Fruit fly (Drosophila melanogaster) whole organism, embryonic: ENCODE results near the gene her.

Source experiments
- CG1024 ChIP-seq: fragments of 200-800 bp; sonication (Bioruptor generic); IDR thresholded peaks from 2 replicates; pipeline ENCODE4 v1.3.6; 2022; ENCODE audit warnings: missing biosample characterization, missing genetic modification characterization
- CG10654 ChIP-seq: fragments of 200-800 bp; sonication (Bioruptor generic); optimal IDR thresholded peaks from 2 replicates; lab custom pipeline; 2016; ENCODE audit warnings: missing biosample characterization, missing genetic modification characterization
- CG11695 ChIP-seq: fragments of 200-800 bp; sonication (Bioruptor generic); IDR thresholded peaks from 3 replicates; pipeline ENCODE4 v1.3.6; 2022; ENCODE audit warnings: missing biosample characterization, missing genetic modification characterization
- CG12299 ChIP-seq: fragments of 200-800 bp; sonication (Bioruptor generic); optimal IDR thresholded peaks from 2 replicates; lab custom pipeline; 2018; ENCODE audit warnings: missing biosample characterization, mild to moderate bottlenecking, missing genetic modification characterization
- CG12391 ChIP-seq: fragments of 200-800 bp; sonication (Bioruptor generic); optimal IDR thresholded peaks from 3 replicates; lab custom pipeline; 2018; ENCODE audit warnings: missing biosample characterization, mild to moderate bottlenecking, missing genetic modification characterization, moderate library complexity
- CG13624 ChIP-seq: fragments of 200-800 bp; sonication (Bioruptor generic); optimal IDR thresholded peaks from 2 replicates; lab custom pipeline; 2016; ENCODE audit warnings: missing biosample characterization, missing genetic modification characterization
- CG14965 ChIP-seq: fragments of 200-800 bp; sonication (Bioruptor generic); optimal IDR thresholded peaks from 2 replicates; lab custom pipeline; 2016; ENCODE audit warnings: missing biosample characterization, missing genetic modification characterization, borderline replicate concordance
- CG15073 ChIP-seq: fragments of 200-800 bp; sonication (Bioruptor generic); optimal IDR thresholded peaks from 2 replicates; lab custom pipeline; 2016; ENCODE audit warnings: missing biosample characterization, missing genetic modification characterization
- CG17385 ChIP-seq: fragments of 200-800 bp; sonication (Bioruptor generic); optimal IDR thresholded peaks from 3 replicates; lab custom pipeline; 2018; ENCODE audit warnings: missing biosample characterization, mild to moderate bottlenecking, missing genetic modification characterization
- CG30431 ChIP-seq: fragments of 200-800 bp; sonication (Bioruptor generic); optimal IDR thresholded peaks from 2 replicates; lab custom pipeline; 2017; ENCODE audit warnings: missing biosample characterization, missing genetic modification characterization
- CG33213 ChIP-seq: fragments of 200-800 bp; sonication (Bioruptor generic); optimal IDR thresholded peaks from 3 replicates; lab custom pipeline; 2016; ENCODE audit warnings: missing biosample characterization, missing genetic modification characterization
- CG4854 ChIP-seq: fragments of 200-800 bp; sonication (Bioruptor generic); optimal IDR thresholded peaks from 2 replicates; lab custom pipeline; 2016; ENCODE audit warnings: missing biosample characterization, missing genetic modification characterization, inconsistent platforms
- CG6254 ChIP-seq: fragments of 200-800 bp; sonication (Bioruptor generic); optimal IDR thresholded peaks from 3 replicates; lab custom pipeline; 2017; ENCODE audit warnings: mild to moderate bottlenecking, missing biosample characterization, missing genetic modification reagents, missing genetic modification characterization
- CG7786 ChIP-seq: fragments of 200-800 bp; sonication (Bioruptor generic); optimal IDR thresholded peaks from 2 replicates; lab custom pipeline; 2016; ENCODE audit warnings: missing biosample characterization, missing genetic modification characterization
- CG8290 ChIP-seq, 3 experiments: fragments of 200-800 bp; sonication (Bioruptor generic); optimal IDR thresholded peaks; 2 replicates each; lab custom pipeline; 2016 to 2019; ENCODE audit warnings: missing biosample characterization in 3 of 3, missing genetic modification characterization in 3 of 3, mild to moderate bottlenecking in 2 of 3, moderate library complexity in 1 of 3
- CG8924 ChIP-seq: fragments of 200-800 bp; optimal IDR thresholded peaks from 3 replicates; lab custom pipeline; 2019; ENCODE audit warnings: missing biosample characterization, mild to moderate bottlenecking, missing genetic modification characterization, moderate library complexity
- CG9437 ChIP-seq: fragments of 200-800 bp; sonication (Bioruptor generic); optimal IDR thresholded peaks from 2 replicates; lab custom pipeline; 2018; ENCODE audit warnings: missing biosample characterization, mild to moderate bottlenecking, missing genetic modification characterization
- CG9727 ChIP-seq: fragments of 200-800 bp; sonication (Bioruptor generic); optimal IDR thresholded peaks from 3 replicates; lab custom pipeline; 2017; ENCODE audit warnings: missing biosample characterization, mild to moderate bottlenecking, missing genetic modification characterization
- CHES-1-like ChIP-seq: fragments of 200-800 bp; sonication (Bioruptor generic); optimal IDR thresholded peaks from 2 replicates; lab custom pipeline; 2016; ENCODE audit warnings: missing biosample characterization, missing genetic modification characterization
- Dbx ChIP-seq: fragments of 200-800 bp; sonication (Bioruptor generic); IDR thresholded peaks from 3 replicates; pipeline ENCODE4 v1.3.6; 2022; ENCODE audit warnings: missing biosample characterization, missing genetic modification characterization
- Dek ChIP-seq: fragments of 200-800 bp; sonication (Bioruptor generic); optimal IDR thresholded peaks from 3 replicates; lab custom pipeline; 2019; ENCODE audit warnings: missing biosample characterization, mild to moderate bottlenecking, missing genetic modification characterization, moderate library complexity
- Gsc ChIP-seq: fragments of 200-800 bp; sonication (Bioruptor generic); IDR thresholded peaks from 2 replicates; pipeline ENCODE4 v1.3.6; 2022; ENCODE audit warnings: missing biosample characterization, missing genetic modification characterization
- Kr ChIP-seq: fragments of 200-800 bp; sonication (Bioruptor generic); optimal IDR thresholded peaks from 2 replicates; lab custom pipeline; 2017; ENCODE audit warnings: missing biosample characterization, mild to moderate bottlenecking, missing genetic modification characterization
- Med ChIP-seq: fragments of 200-800 bp; sonication (Bioruptor generic); peaks from one replicate; lab custom pipeline; 2016; ENCODE audit warnings: missing biosample characterization, missing genetic modification characterization, mild to moderate bottlenecking, inconsistent platforms, moderate library complexity
- Nf-YB ChIP-seq: fragments of 200-800 bp; sonication (Bioruptor generic); optimal IDR thresholded peaks from 3 replicates; lab custom pipeline; 2019; ENCODE audit warnings: missing biosample characterization, mild to moderate bottlenecking, missing genetic modification characterization, moderate library complexity
- Oli ChIP-seq: fragments of 200-800 bp; sonication (Bioruptor generic); optimal IDR thresholded peaks from 2 replicates; lab custom pipeline; 2018; ENCODE audit warnings: missing biosample characterization, mild to moderate bottlenecking, missing genetic modification characterization, moderate library complexity
- Ptx1 ChIP-seq: fragments of 200-800 bp; sonication (Bioruptor generic); IDR thresholded peaks from 2 replicates; pipeline ENCODE4 v1.3.6; 2022; ENCODE audit warnings: missing biosample characterization, missing genetic modification characterization
- Ssrp ChIP-seq: fragments of 200-800 bp; sonication (Bioruptor generic); optimal IDR thresholded peaks from 2 replicates; lab custom pipeline; 2018; ENCODE audit warnings: missing biosample characterization, mild to moderate bottlenecking, missing genetic modification characterization, moderate library complexity
- Trl ChIP-seq, 3 experiments: fragments of >200 bp in 2 of 3; fragments of 200-800 bp in 1 of 3; sonication (Bioruptor generic) in 1 of 3; optimal IDR thresholded peaks; 2 replicates in 1 of 3; 3 replicates in 2 of 3; lab custom pipeline; 2016 to 2017; ENCODE audit warnings: missing biosample characterization in 1 of 3, missing genetic modification characterization in 1 of 3
- Xbp1 ChIP-seq: fragments of 200-800 bp; sonication (Bioruptor generic); optimal IDR thresholded peaks from 3 replicates; lab custom pipeline; 2016; ENCODE audit warnings: missing biosample characterization, mild to moderate bottlenecking, missing genetic modification characterization
- ato ChIP-seq: fragments of 200-800 bp; sonication (Bioruptor generic); IDR thresholded peaks from 2 replicates; pipeline ENCODE4 v1.3.6; 2022; ENCODE audit warnings: missing biosample characterization, missing genetic modification characterization; ENCODE audit not compliant: partially characterized antibody
- dati ChIP-seq: fragments of 200-800 bp; sonication (Bioruptor generic); IDR thresholded peaks from 2 replicates; pipeline ENCODE4 v1.3.6; 2022; ENCODE audit warnings: missing biosample characterization, missing genetic modification characterization
- dpn ChIP-seq, 2 experiments: fragments of 200-800 bp; sonication (Bioruptor generic); optimal IDR thresholded peaks; 3 replicates each; lab custom pipeline; 2016; ENCODE audit warnings: missing biosample characterization in 2 of 2, missing genetic modification characterization in 2 of 2
- dysf ChIP-seq: fragments of 200-800 bp; sonication (Bioruptor generic); IDR thresholded peaks from 3 replicates; pipeline ENCODE4 v1.3.6; 2022; ENCODE audit warnings: missing biosample characterization, missing genetic modification characterization
- esg ChIP-seq: fragments of 200-800 bp; sonication (Bioruptor generic); conservative IDR thresholded peaks from 2 replicates; pipeline ENCODE4 v1.3.6; 2022; ENCODE audit warnings: missing biosample characterization, missing genetic modification characterization
- eve ChIP-seq, 2 experiments: fragments of >200 bp; optimal IDR thresholded peaks; 2 replicates each; lab custom pipeline; 2017; ENCODE audit warnings: missing biosample characterization in 2 of 2, missing genetic modification characterization in 2 of 2
- ewg ChIP-seq: fragments of 200-800 bp; sonication (Bioruptor generic); optimal IDR thresholded peaks from 3 replicates; lab custom pipeline; 2017; ENCODE audit warnings: mild to moderate bottlenecking, missing biosample characterization, missing genetic modification reagents, missing genetic modification characterization
- gcm ChIP-seq: fragments of 200-800 bp; sonication (Bioruptor generic); optimal IDR thresholded peaks from 2 replicates; lab custom pipeline; 2019; ENCODE audit warnings: missing biosample characterization, mild to moderate bottlenecking, missing genetic modification characterization, moderate library complexity
- hth ChIP-seq: fragments of >200 bp; optimal IDR thresholded peaks from 2 replicates; lab custom pipeline; 2017; ENCODE audit warnings: inconsistent platforms
- nom ChIP-seq: fragments of 200-800 bp; sonication (Bioruptor generic); optimal IDR thresholded peaks from 2 replicates; lab custom pipeline; 2017; ENCODE audit warnings: missing biosample characterization, missing genetic modification characterization, mild to moderate bottlenecking, moderate library complexity, missing genetic modification reagents
- pros ChIP-seq: fragments of 200-800 bp; sonication (Bioruptor generic); optimal IDR thresholded peaks from 3 replicates; lab custom pipeline; 2019; ENCODE audit warnings: missing biosample characterization, mild to moderate bottlenecking, missing genetic modification characterization, moderate library complexity
- ranshi ChIP-seq: fragments of 200-800 bp; sonication (Bioruptor generic); IDR thresholded peaks from 2 replicates; pipeline ENCODE4 v1.3.6; 2022; ENCODE audit warnings: missing biosample characterization, missing genetic modification characterization
- row ChIP-seq: fragments of 200-800 bp; sonication (Bioruptor generic); IDR thresholded peaks from 3 replicates; pipeline ENCODE4 v1.3.6; 2022; ENCODE audit warnings: missing biosample characterization, missing genetic modification characterization
- sens ChIP-seq: fragments of 200-800 bp; sonication (Bioruptor generic); peaks from one replicate; lab custom pipeline; 2016; ENCODE audit warnings: missing biosample characterization, missing genetic modification characterization
- slbo ChIP-seq: fragments of 200-800 bp; sonication (Bioruptor generic); IDR thresholded peaks from 2 replicates; pipeline ENCODE4 v1.3.6; 2022; ENCODE audit warnings: missing biosample characterization, missing genetic modification characterization
- sqz ChIP-seq: fragments of 200-800 bp; sonication (Bioruptor generic); optimal IDR thresholded peaks from 3 replicates; lab custom pipeline; 2018; ENCODE audit warnings: missing biosample characterization, mild to moderate bottlenecking, missing genetic modification characterization
- tio ChIP-seq: fragments of 200-800 bp; sonication (Bioruptor generic); optimal IDR thresholded peaks from 2 replicates; lab custom pipeline; 2017; ENCODE audit warnings: missing biosample characterization, missing genetic modification characterization, inconsistent platforms
- wor ChIP-seq: fragments of 200-800 bp; sonication (Bioruptor generic); IDR thresholded peaks from 2 replicates; pipeline ENCODE4 v1.3.6; 2022; ENCODE audit warnings: missing biosample characterization, missing genetic modification characterization

her gene

DNA sequence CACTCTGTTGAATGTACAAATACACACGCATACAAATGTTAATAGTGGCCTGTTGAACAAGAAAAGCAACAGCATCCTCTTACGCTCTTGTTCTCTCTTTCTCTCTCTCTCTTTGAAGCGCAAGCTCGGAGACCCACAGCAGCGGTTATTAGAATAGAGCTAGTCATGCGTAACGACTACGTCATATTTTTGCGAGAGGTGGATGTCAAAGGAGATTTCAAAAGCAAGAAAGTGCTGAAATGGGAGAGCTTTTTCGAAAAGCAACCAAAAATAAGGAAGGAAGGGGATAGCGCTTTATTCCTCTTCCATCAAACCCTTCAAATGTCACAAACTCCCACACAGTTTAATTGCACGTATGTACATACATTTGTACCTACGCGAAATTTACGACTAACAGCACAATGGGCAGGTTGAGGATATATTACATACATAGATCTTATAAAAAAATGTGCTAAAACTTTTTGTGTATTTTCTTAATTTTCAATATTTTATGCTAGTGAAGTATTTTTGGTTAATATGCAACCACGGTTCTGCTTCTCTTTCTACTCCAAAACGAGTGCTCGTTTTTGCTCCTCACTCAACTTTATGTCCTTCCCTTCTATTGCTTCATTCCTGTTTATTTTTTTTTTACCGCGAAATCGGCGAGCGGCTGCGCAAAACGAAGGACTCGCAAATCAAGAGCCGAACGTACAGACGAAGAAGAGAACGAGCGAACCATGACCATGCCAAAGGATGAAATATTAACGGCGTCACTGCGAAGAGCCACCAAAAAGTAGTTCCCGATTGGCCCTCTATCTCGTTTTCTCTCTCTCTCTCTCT lies 13.0 kb downstream of the her start (continued):
- TF ChIP-seq ato = no peak
- peak; percentile 59 to 65 for TF ChIP-seq Trl (optimal IDR thresholded peaks at IDR 0.05; lab: Kevin White, UChicago)
- peak; percentile 12 for TF ChIP-seq Trl (GFP tag; optimal IDR thresholded peaks at IDR 0.05; lab: Kevin White, UChicago)
- no peak for TF ChIP-seq CG14965
- TF ChIP-seq CG8924 (tag; lab: Kevin White, UChicago) = peak; percentile 13
- peak in 1 of 2 experiments; percentile 62 for TF ChIP-seq eve (GFP tag; optimal IDR thresholded peaks at IDR 0.05; lab: Kevin White, UChicago)
- peak; percentile 84 for TF ChIP-seq ewg (GFP tag; lab: Kevin White, UChicago)
- no peak for TF ChIP-seq CG8290 (GFP tag; optimal IDR thresholded peaks at IDR 0.05; lab: Kevin White, UChicago)
- TF ChIP-seq CG8290 (tag; optimal IDR thresholded peaks at IDR 0.05; lab: Kevin White, UChicago) = no peak
- TF ChIP-seq hth (lab: Kevin White, UChicago) = no peak
- peak; percentile 28 for TF ChIP-seq Oli (tag; lab: Kevin White, UChicago)
- 0 out of 3 replicates have a peak, but pooled peaks have one; percentile 15 for TF ChIP-seq Dbx (GFP tag; lab: Robert Waterston, UW)
- peak; percentile 33 for TF ChIP-seq CG12391
- no peak for TF ChIP-seq CG10654 (GFP tag; lab: Kevin White, UChicago)
- TF ChIP-seq gcm (GFP tag; lab: Kevin White, UChicago) = no peak
- no peak for TF ChIP-seq CG1024
- TF ChIP-seq sqz (GFP tag; lab: Kevin White, UChicago) = peak; percentile 10
- TF ChIP-seq esg (GFP tag; lab: Robert Waterston, UW) = no peak
- TF ChIP-seq CG11695 (GFP tag; lab: Robert Waterston, UW) = 0 out of 3 replicates have a peak, but pooled peaks have one; percentile 12
- no peak for TF ChIP-seq Gsc (GFP tag; lab: Robert Waterston, UW)
- peak; percentile 41; the same call in 1 of the 3 replicates for TF ChIP-seq dysf (GFP tag; lab: Robert Waterston, UW)
- TF ChIP-seq Xbp1 (GFP tag; lab: Kevin White, UChicago) = peak; percentile 10
- TF ChIP-seq CG6254 (GFP tag; lab: Kevin White, UChicago) = no peak
- TF ChIP-seq CHES-1-like (GFP tag; lab: Kevin White, UChicago) = peak; percentile 39
- no peak for TF ChIP-seq Kr (GFP tag; lab: Kevin White, UChicago)
- TF ChIP-seq pros = peak; percentile 8
- TF ChIP-seq dati (GFP tag; lab: Robert Waterston, UW) = no peak
- peak; percentile 14 for TF ChIP-seq CG4854 (GFP tag; lab: Kevin White, UChicago)
- peak; percentile 90 for TF ChIP-seq sens (GFP tag; lab: Kevin White, UChicago)
- peak; percentile 30 for TF ChIP-seq nom (GFP tag; lab: Kevin White, UChicago)
- peak; percentile 19 for TF ChIP-seq CG7786 (GFP tag; lab: Kevin White, UChicago)
- peak; percentile 57 for TF ChIP-seq slbo (GFP tag; lab: Robert Waterston, UW)
- peak; percentile 44; the same call in 1 of the 2 replicates for TF ChIP-seq Ptx1 (GFP tag; lab: Robert Waterston, UW)
- TF ChIP-seq CG15073 (GFP tag; lab: Kevin White, UChicago) = no peak
- peak; percentile 4 for TF ChIP-seq CG30431 (GFP tag; lab: Kevin White, UChicago)
- peak; percentile 39 for TF ChIP-seq Nf-YB (GFP tag; lab: Kevin White, UChicago)
- no peak for TF ChIP-seq ranshi (GFP tag; lab: Robert Waterston, UW)
- peak in 1 of 2 experiments; percentile 27 for TF ChIP-seq dpn (GFP tag; optimal IDR thresholded peaks at IDR 0.05; lab: Kevin White, UChicago)
- TF ChIP-seq CG33213 (GFP tag; lab: Kevin White, UChicago) = no peak
- peak; percentile 52 for TF ChIP-seq CG13624 (GFP tag; lab: Kevin White, UChicago)
- peak; percentile 27 for TF ChIP-seq Ssrp (tag; lab: Kevin White, UChicago)
- peak; percentile 72 for TF ChIP-seq row
- no peak for TF ChIP-seq CG12299 (tag; lab: Kevin White, UChicago)
- peak; percentile 70 for TF ChIP-seq Med (GFP tag; lab: Kevin White, UChicago)
- TF ChIP-seq tio = peak; percentile 16
- peak; percentile 56 for TF ChIP-seq CG9437 (GFP tag; lab: Kevin White, UChicago)
- TF ChIP-seq CG17385 (GFP tag; lab: Kevin White, UChicago) = peak; percentile 34
- no peak for TF ChIP-seq wor (GFP tag; lab: Robert Waterston, UW)
- peak; percentile 49 for TF ChIP-seq CG9727 (GFP tag; lab: Kevin White, UChicago)
- no peak for TF ChIP-seq Dek (tag; lab: Kevin White, UChicago)
